Worm (Caenorhabditis elegans): ENCODE data around the gene C30G4.4.

DNA sequence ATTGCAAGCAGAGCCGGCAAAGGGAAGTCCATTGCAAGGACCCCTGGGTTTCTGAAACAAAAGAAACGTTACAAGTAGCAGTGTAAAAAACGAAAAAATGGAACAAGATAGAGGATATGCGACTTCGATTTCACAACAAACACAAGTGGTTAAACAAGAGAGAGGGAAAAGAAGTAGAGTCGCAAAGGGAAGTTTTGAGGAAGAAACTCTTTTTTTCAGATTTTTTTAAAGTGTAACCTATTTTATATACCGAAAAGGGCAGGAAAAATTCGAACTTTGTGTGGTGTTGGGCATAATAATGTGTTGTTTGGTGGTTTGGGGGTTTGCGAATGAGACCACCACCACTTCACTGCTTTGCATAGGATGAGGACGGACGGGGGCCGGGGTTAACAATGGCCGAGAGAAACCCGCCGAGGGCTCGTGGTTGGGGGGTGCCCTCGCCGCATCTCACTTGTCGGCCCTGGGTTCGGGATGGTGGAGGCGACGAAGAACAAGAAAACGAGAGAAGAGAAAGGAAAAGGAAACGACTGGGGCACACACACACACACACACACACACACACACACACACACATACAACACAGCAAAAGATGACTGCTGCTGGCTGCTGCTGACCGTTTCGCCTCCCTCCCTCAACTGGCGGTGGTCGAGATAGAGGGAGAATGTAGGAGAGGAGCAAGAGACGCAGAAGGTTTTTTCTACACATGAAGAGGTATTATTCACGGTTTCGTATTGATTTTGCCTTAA, 41.6 kb downstream of the C30G4.4 start, which contains the start of gene ptrn-1:
- TF ChIP-seq klf-2 (GFP tag; conservative IDR thresholded peaks at IDR 0.05) (no peak), ztf-29 (GFP tag; IDR thresholded peaks at IDR 0.05) (no peak)
